Worm (Caenorhabditis elegans) whole organism, L3 larva: ENCODE measurements around the gene K09C8.8.

Experiments
- ZK546.5 ChIP-seq: sonication (generic microtip); optimal IDR thresholded peaks from 2 replicates; lab custom pipeline; 2017; ENCODE audit warnings: missing biosample characterization, missing genetic modification characterization
- ceh-28 ChIP-seq: fragments of 150-350 bp; optimal IDR thresholded peaks from 2 replicates; lab custom pipeline; 2014; ENCODE audit warnings: missing biosample characterization, missing genetic modification reagents, missing genetic modification characterization
- elt-1 ChIP-seq: fragments of 150-350 bp; optimal IDR thresholded peaks from 2 replicates; lab custom pipeline; 2014; ENCODE audit warnings: missing biosample characterization, missing genetic modification characterization
- elt-3 ChIP-seq, 3 experiments: fragments of 150-350 bp in 1 of 3; sonication (generic microtip) in 2 of 3; optimal IDR thresholded peaks; 2 replicates in 2 of 3; 4 replicates in 1 of 3; lab custom pipeline; 2014 to 2017; ENCODE audit warnings: missing biosample characterization in 3 of 3, missing genetic modification characterization in 3 of 3
- jun-1 ChIP-seq: fragments of 150-350 bp; optimal IDR thresholded peaks from 2 replicates; lab custom pipeline; 2014; ENCODE audit warnings: missing biosample characterization, missing genetic modification reagents, missing genetic modification characterization
- nhr-23 ChIP-seq: fragments of 150-350 bp; optimal IDR thresholded peaks from 2 replicates; lab custom pipeline; 2014; ENCODE audit warnings: missing biosample characterization, missing genetic modification reagents, missing genetic modification characterization
- nhr-76 ChIP-seq: fragments of 150-350 bp; sonication (generic microtip); optimal IDR thresholded peaks from 5 replicates; lab custom pipeline; 2014; ENCODE audit warnings: missing biosample characterization, missing genetic modification characterization
- nhr-77 ChIP-seq: fragments of 150-350 bp; optimal IDR thresholded peaks from 2 replicates; lab custom pipeline; 2014; ENCODE audit warnings: missing biosample characterization, missing genetic modification characterization
- sea-2 ChIP-seq: fragments of 150-350 bp; sonication (generic microtip); optimal IDR thresholded peaks from 4 replicates; lab custom pipeline; 2014; ENCODE audit warnings: missing biosample characterization, missing genetic modification reagents, missing genetic modification characterization
- skn-1 ChIP-seq: fragments of 150-350 bp; optimal IDR thresholded peaks from 2 replicates; lab custom pipeline; 2014; ENCODE audit warnings: missing biosample characterization, missing genetic modification characterization
- snpc-4 ChIP-seq: fragments of 150-350 bp; optimal IDR thresholded peaks from 2 replicates; lab custom pipeline; 2014; ENCODE audit warnings: missing biosample characterization, missing genetic modification characterization
- tbx-2 ChIP-seq: sonication (generic microtip); optimal IDR thresholded peaks from 2 replicates; lab custom pipeline; 2016; ENCODE audit warnings: mild to moderate bottlenecking, missing genetic modification characterization, missing compliant biosample characterization
- unc-62 ChIP-seq: fragments of 150-350 bp; sonication (generic microtip); optimal IDR thresholded peaks from 4 replicates; lab custom pipeline; 2014; ENCODE audit warnings: missing biosample characterization, missing genetic modification reagents, missing genetic modification characterization
- ztf-11 ChIP-seq: fragments of 150-350 bp; optimal IDR thresholded peaks from 2 replicates; lab custom pipeline; 2014; ENCODE audit warnings: missing biosample characterization, missing genetic modification characterization

DNA sequence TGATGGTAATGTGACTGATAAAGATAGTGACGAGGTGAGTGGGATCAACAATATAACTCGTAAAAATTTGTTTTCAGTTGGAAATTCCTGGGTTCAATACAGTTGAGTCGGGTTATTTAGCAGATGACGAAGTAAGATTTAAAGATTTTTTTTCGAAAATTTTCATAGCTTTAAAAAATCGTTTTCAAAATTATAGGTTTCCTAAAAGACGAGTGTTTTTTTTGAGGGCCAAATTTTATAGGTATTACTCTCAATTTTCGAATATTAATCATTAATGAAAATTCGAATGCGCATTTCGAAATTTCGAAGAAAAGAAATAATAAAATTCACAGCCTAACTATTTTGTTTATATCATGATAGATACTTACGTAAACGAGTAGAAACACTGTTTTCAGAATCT, 389 bp downstream of the K09C8.8 start:
- TF ChIP-seq skn-1 (tag; lab: Kevin White, UChicago) (no peak), elt-1 (no peak), nhr-77 (tag; lab: Kevin White, UChicago) (no peak), tbx-2 (tag; lab: Kevin White, UChicago) (no peak), elt-3 (tag; optimal IDR thresholded peaks at IDR 0.05; lab: Kevin White, UChicago) (no peak), snpc-4 (tag; lab: Kevin White, UChicago) (no peak), nhr-76 (tag; lab: Kevin White, UChicago) (no peak), jun-1 (no peak), ZK546.5 (tag; lab: Kevin White, UChicago) (no peak), ceh-28 (tag; lab: Kevin White, UChicago) (no peak), nhr-23 (no peak), unc-62 (GFP tag; lab: Kevin White, UChicago) (no peak), ztf-11 (tag; lab: Kevin White, UChicago) (no peak), sea-2 (no peak)
